Fruit fly (Drosophila melanogaster): ENCODE results near the gene GCC185.

dm6 chr3R:11974631-11975030 is 35.9 kb upstream of the GCC185 start, which contains the start of gene Tango9:
- TF ChIP-seq CG1621 (tag; optimal IDR thresholded peaks at IDR 0.05) (peak; percentile 45), OdsH (GFP tag; optimal IDR thresholded peaks at IDR 0.05) (peak; percentile 4), CG16779 (tag; optimal IDR thresholded peaks at IDR 0.05) (no peak), CG8632 (GFP tag; optimal IDR thresholded peaks at IDR 0.05) (peak; percentile 12), CG6163 (GFP tag; IDR thresholded peaks at IDR 0.05) (peak; percentile 63; the same call in 2 of the 3 replicates), Eip78C (GFP tag) (peak; percentile 76), Sox102F (GFP tag; optimal IDR thresholded peaks at IDR 0.05) (peak; percentile 37)

Data from whole organism, prepupa.